Worm (Caenorhabditis elegans): ENCODE data around the gene K09C4.9.

- no peak for TF ChIP-seq ces-1 (GFP tag; optimal IDR thresholded peaks at IDR 0.05)
- no peak for TF ChIP-seq mep-1 (tag; optimal IDR thresholded peaks at IDR 0.05)
- no peak for TF ChIP-seq nhr-76 (tag; optimal IDR thresholded peaks at IDR 0.05)
- TF ChIP-seq vab-7 (GFP tag; IDR thresholded peaks at IDR 0.05): no peak
- no peak for TF ChIP-seq lin-13 (GFP tag; optimal IDR thresholded peaks at IDR 0.05)
- TF ChIP-seq ztf-11 (tag; optimal IDR thresholded peaks at IDR 0.05): no peak
These were observed 19.1 kb downstream of the K09C4.9 start, which contains the start of gene tba-9 for ce11 chrX:3252500-3252899.
